Worm (Caenorhabditis elegans): ENCODE results near the gene nlp-50.

Gene nlp-50

DNA sequence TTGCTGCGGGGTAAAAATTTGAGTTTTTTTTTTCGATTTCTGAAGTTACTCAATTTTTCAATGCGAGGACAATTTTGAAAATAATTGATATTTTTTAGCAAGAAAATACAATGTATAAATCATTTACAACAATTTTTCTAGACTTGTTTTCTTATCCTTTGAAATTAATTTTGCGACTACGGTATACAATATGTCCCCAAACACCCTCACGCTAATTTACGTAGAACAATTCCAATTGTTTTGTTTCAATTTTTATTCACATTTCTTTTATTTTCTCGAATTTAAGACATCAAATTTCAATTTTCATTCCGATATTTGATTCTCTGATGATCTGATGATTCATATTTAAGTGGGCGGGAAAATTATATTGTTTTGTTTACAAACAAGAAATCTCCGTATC lies 17.1 kb downstream of the nlp-50 start:
- TF ChIP-seq dao-5 (tag; optimal IDR thresholded peaks at IDR 0.05) (no peak), him-1 (tag; optimal IDR thresholded peaks at IDR 0.05) (no peak), W03F9.2 (tag; optimal IDR thresholded peaks at IDR 0.05) (no peak)

DNA sequence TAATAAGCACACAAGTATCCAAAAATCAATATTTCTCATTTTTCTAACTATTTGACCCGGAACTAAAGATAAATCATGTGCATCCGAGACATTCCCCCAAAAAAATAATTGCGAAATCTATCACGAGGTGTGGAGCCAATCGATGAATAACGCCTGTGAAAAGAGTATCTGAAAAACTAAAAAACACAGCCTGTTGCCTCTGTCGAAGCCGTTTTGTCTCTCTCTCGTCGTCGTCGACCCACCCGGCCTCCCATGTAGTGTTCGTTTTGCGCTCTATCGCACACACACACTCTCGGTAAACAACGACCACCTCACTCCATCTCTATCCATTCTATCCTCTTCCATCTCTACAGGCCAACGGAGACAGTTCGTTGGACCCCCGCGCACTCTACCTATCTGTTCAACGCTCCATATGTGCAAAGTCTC lies 17.9 kb downstream of the nlp-50 start:
- TF ChIP-seq W03F9.2 (tag; optimal IDR thresholded peaks at IDR 0.05) = peak; percentile 7
- no peak for TF ChIP-seq him-1 (tag; optimal IDR thresholded peaks at IDR 0.05)
- peak; percentile 52 for TF ChIP-seq dao-5 (tag; optimal IDR thresholded peaks at IDR 0.05)

DNA sequence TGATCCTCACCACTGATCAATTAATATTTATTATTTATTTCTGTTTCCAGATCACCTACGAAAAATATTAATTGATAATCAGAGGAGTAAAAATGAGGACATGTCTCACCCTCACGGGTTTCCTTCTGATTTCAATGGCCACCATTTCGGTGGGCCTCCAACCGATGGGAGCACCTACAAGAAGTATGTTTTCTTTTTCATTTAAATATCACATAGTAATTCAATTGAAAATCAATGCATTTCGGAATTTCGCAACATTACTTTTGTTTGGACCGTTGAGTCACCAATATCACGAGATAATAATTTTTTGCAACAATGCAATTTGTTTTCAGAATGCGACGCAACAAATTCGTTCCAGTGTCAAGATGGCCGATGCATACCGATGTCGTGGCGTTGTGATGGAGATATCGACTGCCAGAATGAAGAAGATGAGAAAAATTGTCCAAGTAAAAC lies 18.6 kb downstream of the nlp-50 start, which contains the start of gene gldi-2:
Gene gldi-2 (plus strand): TSS at position 51 of the 453 bp plus-strand sequence.
- TF ChIP-seq W03F9.2 (tag; optimal IDR thresholded peaks at IDR 0.05) (no peak), him-1 (tag; optimal IDR thresholded peaks at IDR 0.05) (no peak), dao-5 (tag; optimal IDR thresholded peaks at IDR 0.05) (no peak)

DNA sequence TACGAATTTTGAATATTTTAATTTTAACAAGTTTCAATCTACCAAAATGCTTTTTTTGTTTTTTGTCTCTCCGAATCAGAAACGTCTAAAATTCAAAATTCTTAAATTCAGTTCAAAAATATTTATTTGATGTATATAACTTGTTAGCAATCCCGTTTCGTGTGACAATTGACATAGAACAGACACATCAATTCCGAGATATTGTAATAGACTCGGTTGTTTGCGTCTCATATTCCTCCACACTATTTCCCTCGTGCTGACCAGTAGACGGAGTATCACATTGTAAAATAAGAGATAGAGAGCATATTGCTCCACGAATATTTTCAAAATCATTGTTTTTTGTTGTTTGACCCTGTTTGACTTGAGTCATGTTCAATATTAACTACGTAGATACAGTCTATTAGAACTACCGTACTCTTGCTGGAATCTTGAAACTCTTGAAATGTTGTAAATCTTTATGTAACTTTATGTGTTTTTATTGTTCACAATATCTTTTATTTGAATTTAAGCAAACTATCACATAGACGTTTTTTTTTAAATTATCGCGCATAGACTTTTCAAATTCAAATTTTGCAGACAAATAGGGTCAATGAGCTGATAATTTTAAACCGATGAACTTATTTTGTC lies 24.0 kb downstream of the nlp-50 start, which contains the start of gene T13C2.3:
Gene T13C2.3 (plus strand): TSS at position 577 of the 627 bp plus-strand sequence.
- TF ChIP-seq dao-5 (tag; optimal IDR thresholded peaks at IDR 0.05) (no peak), W03F9.2 (tag; optimal IDR thresholded peaks at IDR 0.05) (no peak), him-1 (tag; optimal IDR thresholded peaks at IDR 0.05) (no peak)

DNA sequence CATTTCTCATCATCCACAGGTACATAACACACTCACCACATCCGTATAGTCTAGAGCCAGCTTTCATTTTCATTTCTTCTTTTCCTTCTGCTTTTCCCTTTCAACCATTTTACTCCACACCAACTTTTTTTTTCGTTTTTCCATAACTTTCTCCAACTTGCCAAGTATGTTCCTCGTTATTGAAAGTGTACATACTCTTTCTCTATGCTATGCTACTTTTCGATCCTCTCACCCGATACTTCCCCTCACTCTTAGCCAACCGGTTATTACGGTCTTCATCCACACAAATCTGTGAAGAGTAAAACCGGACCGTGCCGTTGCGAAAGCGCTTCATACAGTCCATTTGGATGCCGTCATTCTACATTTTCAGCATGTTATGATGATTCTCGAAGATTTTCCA lies 27.1 kb downstream of the nlp-50 start, which contains the start of gene T13C2.2:
Gene T13C2.2 (plus strand): TSS at position 301 of the 400 bp plus-strand sequence.
- TF ChIP-seq him-1 (tag; optimal IDR thresholded peaks at IDR 0.05) (no peak), dao-5 (tag; optimal IDR thresholded peaks at IDR 0.05) (no peak), W03F9.2 (tag; optimal IDR thresholded peaks at IDR 0.05) (no peak)

DNA sequence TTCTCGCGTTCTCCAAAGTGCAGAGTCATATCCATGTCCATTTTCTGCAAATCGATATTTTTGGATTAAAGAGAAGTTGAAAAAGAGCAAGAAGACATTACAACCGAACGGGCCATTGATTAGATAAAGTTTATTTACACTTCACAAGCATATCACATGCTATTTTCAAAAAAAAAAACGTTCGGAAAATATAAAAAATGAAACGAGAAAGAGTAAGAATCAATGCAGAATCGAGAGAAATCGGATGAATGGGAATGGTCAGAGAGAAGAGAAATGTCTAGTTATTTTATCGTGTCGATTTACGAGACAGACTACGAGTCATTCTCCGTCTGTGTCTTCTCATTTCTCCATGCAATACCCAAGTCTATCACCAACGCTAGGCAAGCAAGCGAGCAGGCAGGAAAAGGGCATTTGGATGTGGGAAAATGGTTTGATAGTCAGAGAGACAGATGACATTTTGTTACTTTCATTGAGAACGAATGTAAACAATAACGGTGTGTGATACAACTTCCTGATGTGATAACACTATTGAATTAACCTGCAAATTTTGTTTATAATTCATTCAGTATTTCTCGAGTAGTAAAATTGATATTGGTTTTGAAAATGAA lies 35.4 kb downstream of the nlp-50 start, which contains the start of gene F31E8.4:
Gene F31E8.4 (minus strand): TSS at position 51 of the 608 bp plus-strand sequence.
- no peak for TF ChIP-seq W03F9.2 (tag; optimal IDR thresholded peaks at IDR 0.05)
- TF ChIP-seq dao-5 (tag; optimal IDR thresholded peaks at IDR 0.05) = no peak
- TF ChIP-seq him-1 (tag; optimal IDR thresholded peaks at IDR 0.05) = no peak

DNA sequence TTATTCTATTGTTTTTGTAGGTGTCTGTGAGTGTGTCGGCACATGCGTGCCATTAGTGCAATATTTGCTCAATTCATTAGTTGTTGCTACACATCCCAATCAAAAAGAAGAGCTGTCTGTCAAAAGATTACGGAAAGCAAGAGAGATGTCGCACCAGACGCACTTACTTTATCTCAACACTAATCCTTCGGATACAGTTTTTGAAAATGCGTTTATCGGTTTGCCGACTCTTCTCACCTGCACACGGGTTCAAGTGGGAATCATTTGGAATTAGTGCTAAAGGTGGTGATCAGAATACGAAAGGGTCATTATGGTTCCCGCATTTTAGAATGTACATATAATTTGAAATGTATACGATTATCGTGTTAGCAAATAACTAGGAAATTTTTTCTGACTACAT lies 36.4 kb downstream of the nlp-50 start:
- TF ChIP-seq him-1 (tag; optimal IDR thresholded peaks at IDR 0.05) (no peak), W03F9.2 (tag; optimal IDR thresholded peaks at IDR 0.05) (no peak), dao-5 (tag; optimal IDR thresholded peaks at IDR 0.05) (no peak)

DNA sequence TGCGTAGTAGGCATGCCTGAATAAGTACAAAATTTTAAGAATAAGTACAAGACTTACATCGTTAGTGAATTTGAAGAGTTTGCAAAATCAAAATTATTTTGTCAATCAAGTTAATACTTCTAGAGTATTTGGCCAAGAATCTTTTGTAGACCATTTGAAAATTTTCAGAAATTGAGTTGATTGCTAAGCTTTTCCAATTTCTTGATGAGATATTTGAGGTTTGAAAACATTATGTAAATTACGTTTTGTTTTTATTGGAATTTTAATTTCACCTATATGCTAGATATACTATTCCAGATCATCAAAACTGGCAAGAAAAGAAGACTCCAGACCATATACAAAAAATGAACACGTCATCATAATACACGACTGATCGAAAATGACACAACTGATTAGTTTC lies 38.2 kb downstream of the nlp-50 start, which contains the start of gene tab-1:
Gene tab-1 (plus strand): TSS at position 301 of the 400 bp plus-strand sequence.
- TF ChIP-seq him-1 (tag; optimal IDR thresholded peaks at IDR 0.05) (no peak), W03F9.2 (tag; optimal IDR thresholded peaks at IDR 0.05) (no peak), dao-5 (tag; optimal IDR thresholded peaks at IDR 0.05) (no peak)

DNA sequence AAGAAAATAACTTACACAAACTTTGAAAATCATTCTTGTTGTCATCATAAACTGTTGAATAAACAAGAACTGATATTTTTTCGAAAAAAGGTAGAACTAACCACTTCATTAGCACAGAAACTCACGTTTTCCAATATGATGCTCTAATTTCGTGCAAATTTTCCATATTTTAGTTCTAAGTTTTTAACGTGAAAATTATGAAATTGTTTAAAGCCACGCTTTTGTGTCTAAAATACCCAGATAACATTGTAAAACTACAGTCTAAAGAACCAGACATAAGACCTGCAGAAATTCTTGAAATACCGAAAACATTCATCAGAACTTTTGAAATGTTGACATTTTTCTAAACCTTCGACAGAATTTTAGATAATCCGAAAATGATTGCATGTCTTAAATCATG lies 42.3 kb downstream of the nlp-50 start, which contains the start of gene F31E8.5:
Gene F31E8.5 (minus strand): TSS at position 101 of the 400 bp plus-strand sequence.
- TF ChIP-seq dao-5 (tag; optimal IDR thresholded peaks at IDR 0.05) (no peak), W03F9.2 (tag; optimal IDR thresholded peaks at IDR 0.05) (no peak), him-1 (tag; optimal IDR thresholded peaks at IDR 0.05) (no peak)

DNA sequence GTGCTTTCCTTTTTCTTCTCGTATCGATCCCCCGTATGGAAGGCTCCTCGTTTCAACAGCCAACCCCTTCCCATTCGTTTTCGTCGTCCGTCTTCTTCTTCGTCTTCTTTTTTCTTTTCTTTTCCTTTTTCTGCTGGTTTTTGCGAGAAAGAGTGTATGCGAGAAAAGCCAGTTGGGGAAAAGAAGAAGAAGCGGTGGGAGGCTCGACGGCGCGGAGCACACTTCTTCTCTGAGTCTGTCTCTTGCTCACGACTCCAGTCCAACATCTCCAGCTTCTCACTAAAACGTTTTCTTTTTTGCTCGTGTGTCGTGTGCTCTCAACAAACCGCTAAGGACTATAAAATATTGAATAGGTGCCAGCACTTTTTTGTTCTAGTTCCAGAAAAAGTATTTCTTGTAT lies 43.7 kb downstream of the nlp-50 start:
- TF ChIP-seq W03F9.2 (tag; optimal IDR thresholded peaks at IDR 0.05) (no peak), him-1 (tag; optimal IDR thresholded peaks at IDR 0.05) (peak; percentile 80), dao-5 (tag; optimal IDR thresholded peaks at IDR 0.05) (no peak)

DNA sequence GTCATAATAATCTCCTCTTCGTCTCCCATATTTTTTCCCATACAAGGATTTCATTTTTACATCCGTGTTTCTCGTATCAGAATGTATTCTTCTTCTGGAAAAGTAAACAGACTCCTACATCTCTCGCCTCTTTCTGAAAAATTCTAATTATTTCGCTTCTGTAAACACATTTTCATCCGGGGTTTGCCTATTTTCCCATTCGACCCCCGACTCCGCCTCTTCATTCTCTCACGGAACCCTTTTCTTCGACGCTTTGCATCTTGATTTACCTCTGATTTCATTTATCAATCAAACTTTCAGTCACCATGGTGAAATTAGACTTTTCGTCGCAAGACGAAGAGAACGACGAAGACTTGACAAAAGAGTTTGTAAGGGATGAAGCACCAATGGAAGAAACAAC lies 45.8 kb downstream of the nlp-50 start, which contains the start of gene snt-1:
Gene snt-1 (plus strand): TSS at position 301 of the 400 bp plus-strand sequence.
- TF ChIP-seq him-1 (tag; optimal IDR thresholded peaks at IDR 0.05) = no peak
- no peak for TF ChIP-seq dao-5 (tag; optimal IDR thresholded peaks at IDR 0.05)
- TF ChIP-seq W03F9.2 (tag; optimal IDR thresholded peaks at IDR 0.05) = no peak

DNA sequence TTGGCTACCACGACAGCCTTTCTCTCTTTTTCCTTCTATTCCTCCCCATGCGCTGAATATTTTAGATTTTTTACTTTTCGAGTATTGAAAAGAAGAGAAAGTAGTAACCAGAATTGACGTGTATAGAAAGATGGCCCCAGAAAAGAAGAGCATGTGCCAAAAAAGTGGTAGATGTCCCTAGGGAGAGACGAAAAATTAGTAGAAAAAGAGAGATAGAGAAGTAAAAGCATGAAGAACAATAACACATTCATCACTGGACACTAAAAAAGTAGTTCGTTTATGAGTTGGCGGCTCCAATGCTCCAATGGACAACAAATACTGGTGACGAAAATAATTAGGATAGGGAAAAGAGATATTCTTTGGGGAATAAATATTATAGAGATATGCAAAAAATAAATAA lies 47.7 kb downstream of the nlp-50 start:
- TF ChIP-seq dao-5 (tag; optimal IDR thresholded peaks at IDR 0.05) (no peak), him-1 (tag; optimal IDR thresholded peaks at IDR 0.05) (no peak), W03F9.2 (tag; optimal IDR thresholded peaks at IDR 0.05) (no peak)
